Worm (Caenorhabditis elegans) whole organism, mixed stage, embryonic: Measurements from ENCODE around the gene clec-88.
A peak's percentile ranks its signal among the peaks of the same experiment; 100 is the strongest.

Experiments
- M03D4.4 ChIP-seq: sonication (generic microtip); optimal IDR thresholded peaks from 2 replicates; lab custom pipeline; 2017; ENCODE audit warnings: mild to moderate bottlenecking, missing genetic modification characterization, missing compliant biosample characterization
- bed-3 ChIP-seq: fragments of 200-800 bp; sonication (Bioruptor generic); optimal IDR thresholded peaks from 3 replicates; lab custom pipeline; 2018; ENCODE audit warnings: mild to moderate bottlenecking, missing genetic modification characterization, moderate library complexity, missing compliant biosample characterization
- blmp-1 ChIP-seq: fragments of 150-350 bp; optimal IDR thresholded peaks from 2 replicates; lab custom pipeline; 2014; ENCODE audit warnings: missing biosample characterization, missing genetic modification characterization
- ceh-39 ChIP-seq: fragments of 150-350 bp; optimal IDR thresholded peaks from 2 replicates; lab custom pipeline; 2014; ENCODE audit warnings: missing biosample characterization, missing genetic modification characterization
- ceh-43 ChIP-seq: fragments of 200-800 bp; sonication (Bioruptor generic); optimal IDR thresholded peaks from 2 replicates; lab custom pipeline; 2018; ENCODE audit warnings: mild to moderate bottlenecking, missing genetic modification characterization, moderate library complexity, missing compliant biosample characterization
- ceh-83 ChIP-seq: fragments of 200-800 bp; sonication (Bioruptor generic); optimal IDR thresholded peaks from 2 replicates; lab custom pipeline; 2018; ENCODE audit warnings: mild to moderate bottlenecking, missing genetic modification characterization, missing compliant biosample characterization
- ces-1 ChIP-seq: fragments of 150-350 bp; optimal IDR thresholded peaks from 2 replicates; lab custom pipeline; 2014; ENCODE audit warnings: missing biosample characterization, missing genetic modification reagents, missing genetic modification characterization
- cnd-1 ChIP-seq: fragments of 200-800 bp; sonication (Bioruptor generic); optimal IDR thresholded peaks from 2 replicates; lab custom pipeline; 2018; ENCODE audit warnings: mild to moderate bottlenecking, missing genetic modification characterization, missing compliant biosample characterization
- drap-1 ChIP-seq: fragments of 200-800 bp; sonication (Bioruptor generic); optimal IDR thresholded peaks from 3 replicates; lab custom pipeline; 2018; ENCODE audit warnings: mild to moderate bottlenecking, missing genetic modification characterization, missing compliant biosample characterization
- elt-1 ChIP-seq: sonication (generic microtip); optimal IDR thresholded peaks from 2 replicates; lab custom pipeline; 2017; ENCODE audit warnings: missing genetic modification characterization, mild to moderate bottlenecking, missing compliant biosample characterization, antibody characterized with exemption, moderate library complexity, borderline replicate concordance; ENCODE audit not compliant: insufficient read depth
- elt-3 ChIP-seq: fragments of 150-350 bp; optimal IDR thresholded peaks from 2 replicates; lab custom pipeline; 2014; ENCODE audit warnings: missing biosample characterization, missing genetic modification characterization
- flh-1 ChIP-seq: fragments of 200-800 bp; sonication (Bioruptor generic); optimal IDR thresholded peaks from 2 replicates; lab custom pipeline; 2018; ENCODE audit warnings: mild to moderate bottlenecking, missing genetic modification characterization, moderate library complexity, missing compliant biosample characterization
- ham-2 ChIP-seq: fragments of 200-800 bp; sonication (Bioruptor generic); optimal IDR thresholded peaks from 2 replicates; lab custom pipeline; 2018; ENCODE audit warnings: mild to moderate bottlenecking, missing genetic modification characterization, missing compliant biosample characterization
- hlh-1 ChIP-seq: fragments of 150-350 bp; optimal IDR thresholded peaks from 2 replicates; lab custom pipeline; 2014; ENCODE audit warnings: missing biosample characterization, missing genetic modification reagents, missing genetic modification characterization
- lin-13 ChIP-seq: fragments of 150-350 bp; optimal IDR thresholded peaks from 2 replicates; lab custom pipeline; 2014; ENCODE audit warnings: missing biosample characterization, missing genetic modification characterization
- lin-32 ChIP-seq: fragments of 200-800 bp; sonication (Bioruptor generic); optimal IDR thresholded peaks from 2 replicates; lab custom pipeline; 2018; ENCODE audit warnings: mild to moderate bottlenecking, missing genetic modification characterization, missing compliant biosample characterization
- lsy-2 ChIP-seq: fragments of 150-350 bp; optimal IDR thresholded peaks from 2 replicates; lab custom pipeline; 2014; ENCODE audit warnings: missing biosample characterization, missing genetic modification characterization
- mab-5 ChIP-seq: fragments of 150-350 bp; optimal IDR thresholded peaks from 2 replicates; lab custom pipeline; 2014; ENCODE audit warnings: missing biosample characterization, missing genetic modification characterization
- mep-1 ChIP-seq: fragments of 150-350 bp; optimal IDR thresholded peaks from 2 replicates; lab custom pipeline; 2017; ENCODE audit warnings: missing biosample characterization, missing genetic modification reagents, missing genetic modification characterization, inconsistent platforms
- mls-2 ChIP-seq: sonication (generic microtip); optimal IDR thresholded peaks from 2 replicates; lab custom pipeline; 2016; ENCODE audit warnings: mild to moderate bottlenecking, missing genetic modification characterization, moderate library complexity, missing compliant biosample characterization
- nhr-12 ChIP-seq: fragments of 150-350 bp; optimal IDR thresholded peaks from 2 replicates; lab custom pipeline; 2014; ENCODE audit warnings: missing biosample characterization, missing genetic modification characterization
- nhr-2 ChIP-seq: fragments of 150-350 bp; optimal IDR thresholded peaks from 2 replicates; lab custom pipeline; 2014; ENCODE audit warnings: missing biosample characterization, missing genetic modification characterization
- nhr-237 ChIP-seq: fragments of 150-350 bp; optimal IDR thresholded peaks from 2 replicates; lab custom pipeline; 2014; ENCODE audit warnings: missing biosample characterization, missing genetic modification characterization
- nhr-28 ChIP-seq: fragments of 150-350 bp; optimal IDR thresholded peaks from 2 replicates; lab custom pipeline; 2014; ENCODE audit warnings: missing biosample characterization, missing genetic modification characterization
- nhr-76 ChIP-seq: sonication (generic microtip); optimal IDR thresholded peaks from 2 replicates; lab custom pipeline; 2017; ENCODE audit warnings: missing biosample characterization, missing genetic modification characterization
- pha-4 ChIP-seq: fragments of 150-350 bp; optimal IDR thresholded peaks from 2 replicates; lab custom pipeline; 2018; ENCODE audit warnings: missing biosample characterization, missing genetic modification reagents, missing genetic modification characterization
- sem-2 ChIP-seq: fragments of 200-800 bp; sonication (Bioruptor generic); optimal IDR thresholded peaks from 2 replicates; lab custom pipeline; 2018; ENCODE audit warnings: mild to moderate bottlenecking, missing genetic modification characterization, missing compliant biosample characterization
- snpc-4 ChIP-seq: fragments of 150-350 bp; optimal IDR thresholded peaks from 2 replicates; lab custom pipeline; 2014; ENCODE audit warnings: missing biosample characterization, missing genetic modification characterization
- sptf-1 ChIP-seq: sonication (generic microtip); optimal IDR thresholded peaks from 2 replicates; lab custom pipeline; 2017; ENCODE audit warnings: mild to moderate bottlenecking, missing genetic modification characterization, moderate library complexity, missing compliant biosample characterization
- tbx-8 ChIP-seq: fragments of 200-800 bp; sonication (Bioruptor generic); optimal IDR thresholded peaks from 2 replicates; lab custom pipeline; 2018; ENCODE audit warnings: mild to moderate bottlenecking, missing genetic modification characterization, moderate library complexity, missing compliant biosample characterization
- unc-120 ChIP-seq: sonication (generic microtip); optimal IDR thresholded peaks from 2 replicates; lab custom pipeline; 2017; ENCODE audit warnings: missing genetic modification characterization, missing compliant biosample characterization; ENCODE audit not compliant: poor library complexity, severe bottlenecking
- unc-39 ChIP-seq: fragments of 150-350 bp; optimal IDR thresholded peaks from 2 replicates; lab custom pipeline; 2014; ENCODE audit warnings: missing biosample characterization, missing genetic modification characterization
- unc-62 ChIP-seq: fragments of 150-350 bp; optimal IDR thresholded peaks from 2 replicates; lab custom pipeline; 2014; ENCODE audit warnings: missing biosample characterization, missing genetic modification reagents, missing genetic modification characterization
- zip-8 ChIP-seq: fragments of 150-350 bp; optimal IDR thresholded peaks from 2 replicates; lab custom pipeline; 2014; ENCODE audit warnings: missing biosample characterization, missing genetic modification characterization
- ztf-11 ChIP-seq: fragments of 150-350 bp; optimal IDR thresholded peaks from 2 replicates; lab custom pipeline; 2014; ENCODE audit warnings: missing biosample characterization, missing genetic modification characterization

The clec-88 gene

ce11 chrII:6407279-6407678 is 41.8 kb downstream of the clec-88 start, which contains the start of gene spp-11:
Gene spp-11, minus strand, starts transcription at chrII:6407379.
- no peak for TF ChIP-seq ceh-83 (GFP tag; lab: Kevin White, UChicago)
- TF ChIP-seq ham-2 (GFP tag; lab: Kevin White, UChicago) = no peak
- no peak for TF ChIP-seq ceh-43 (GFP tag; lab: Kevin White, UChicago)
- no peak for TF ChIP-seq mab-5 (tag; lab: Kevin White, UChicago)
- TF ChIP-seq unc-120 (tag; lab: Kevin White, UChicago) = no peak
- no peak for TF ChIP-seq nhr-28 (tag; lab: Kevin White, UChicago)
- TF ChIP-seq ceh-39 (tag; lab: Kevin White, UChicago) = no peak
- no peak for TF ChIP-seq blmp-1 (tag; lab: Kevin White, UChicago)
- TF ChIP-seq mep-1 (tag; lab: Kevin White, UChicago) = no peak
- TF ChIP-seq flh-1 (GFP tag; lab: Kevin White, UChicago) = no peak
- TF ChIP-seq lin-13 (tag; lab: Kevin White, UChicago) = no peak
- no peak for TF ChIP-seq nhr-76 (tag; lab: Kevin White, UChicago)
- TF ChIP-seq, all 35 proteins: peak for 0

ce11 chrII:6409098-6409497 is 43.6 kb downstream of the clec-88 start:
- TF ChIP-seq ceh-39 (tag; lab: Kevin White, UChicago) (no peak), flh-1 (GFP tag; lab: Kevin White, UChicago) (no peak), drap-1 (GFP tag; lab: Kevin White, UChicago) (no peak), nhr-76 (tag; lab: Kevin White, UChicago) (no peak), tbx-8 (GFP tag; lab: Kevin White, UChicago) (no peak), M03D4.4 (tag; lab: Kevin White, UChicago) (no peak), mep-1 (tag; lab: Kevin White, UChicago) (peak; percentile 31), hlh-1 (tag; lab: Kevin White, UChicago) (no peak), ham-2 (GFP tag; lab: Kevin White, UChicago) (peak; percentile 90), nhr-237 (tag; lab: Kevin White, UChicago) (no peak), ces-1 (GFP tag; lab: Kevin White, UChicago) (no peak), lin-13 (tag; lab: Kevin White, UChicago) (no peak), elt-3 (tag; lab: Kevin White, UChicago) (no peak), cnd-1 (tag; lab: Kevin White, UChicago) (peak; percentile 36), sem-2 (GFP tag; lab: Kevin White, UChicago) (no peak), unc-120 (tag; lab: Kevin White, UChicago) (no peak), lin-32 (GFP tag; lab: Kevin White, UChicago) (peak; percentile 31), ceh-43 (GFP tag; lab: Kevin White, UChicago) (no peak), lsy-2 (no peak), unc-62 (GFP tag; lab: Kevin White, UChicago) (no peak), nhr-2 (tag; lab: Kevin White, UChicago) (peak; percentile 9), nhr-12 (no peak), mab-5 (tag; lab: Kevin White, UChicago) (no peak), ceh-83 (GFP tag; lab: Kevin White, UChicago) (no peak), mls-2 (tag; lab: Kevin White, UChicago) (peak; percentile 44), pha-4 (tag; lab: Kevin White, UChicago) (no peak), bed-3 (GFP tag; lab: Kevin White, UChicago) (no peak), unc-39 (tag; lab: Kevin White, UChicago) (no peak), ztf-11 (no peak), elt-1 (tag; lab: Kevin White, UChicago) (peak; percentile 69), zip-8 (tag; lab: Kevin White, UChicago) (peak; percentile 65), sptf-1 (tag; lab: Kevin White, UChicago) (no peak), snpc-4 (tag; lab: Kevin White, UChicago) (no peak), blmp-1 (tag; lab: Kevin White, UChicago) (no peak), nhr-28 (tag; lab: Kevin White, UChicago) (no peak)

ce11 chrII:6410181-6410580 is 44.7 kb downstream of the clec-88 start, which contains the start of gene T25D10.4:
Gene T25D10.4, minus strand, starts transcription at chrII:6410281.
- TF ChIP-seq elt-3 (tag; lab: Kevin White, UChicago) = no peak
- TF ChIP-seq ham-2 (GFP tag; lab: Kevin White, UChicago) = no peak
- TF ChIP-seq nhr-12 = no peak
- no peak for TF ChIP-seq cnd-1 (tag; lab: Kevin White, UChicago)
- TF ChIP-seq tbx-8 (GFP tag; lab: Kevin White, UChicago) = no peak
- TF ChIP-seq nhr-28 (tag; lab: Kevin White, UChicago) = no peak
- TF ChIP-seq unc-62 (GFP tag; lab: Kevin White, UChicago) = no peak
- TF ChIP-seq bed-3 (GFP tag; lab: Kevin White, UChicago) = no peak
- TF ChIP-seq hlh-1 (tag; lab: Kevin White, UChicago) = no peak
- no peak for TF ChIP-seq nhr-237 (tag; lab: Kevin White, UChicago)
- no peak for TF ChIP-seq nhr-76 (tag; lab: Kevin White, UChicago)
- no peak for TF ChIP-seq M03D4.4 (tag; lab: Kevin White, UChicago)
- TF ChIP-seq mab-5 (tag; lab: Kevin White, UChicago) = no peak
- TF ChIP-seq ceh-39 (tag; lab: Kevin White, UChicago) = no peak
- no peak for TF ChIP-seq ztf-11
- TF ChIP-seq drap-1 (GFP tag; lab: Kevin White, UChicago) = no peak
- TF ChIP-seq lsy-2 = no peak
